Fruit fly (Drosophila melanogaster) whole organism, prepupa: ENCODE measurements around the gene BthD.

Experiments
- Blimp-1 ChIP-seq: fragments of 200-800 bp; sonication (Bioruptor generic); optimal IDR thresholded peaks from 3 replicates; lab custom pipeline; 2017; ENCODE audit warnings: missing biosample characterization, missing genetic modification characterization, mild to moderate bottlenecking, moderate library complexity, missing genetic modification reagents
- CG10631 ChIP-seq: fragments of 200-800 bp; sonication (Bioruptor generic); optimal IDR thresholded peaks from 2 replicates; lab custom pipeline; 2016; ENCODE audit warnings: missing biosample characterization, missing genetic modification characterization
- CG10669 ChIP-seq: fragments of 200-800 bp; sonication (Bioruptor generic); optimal IDR thresholded peaks from 3 replicates; lab custom pipeline; 2018; ENCODE audit warnings: missing biosample characterization, mild to moderate bottlenecking, missing genetic modification characterization, moderate library complexity
- CG11294 ChIP-seq: fragments of 200-800 bp; sonication (Bioruptor generic); IDR thresholded peaks from 2 replicates; pipeline ENCODE4 v1.3.6; 2022; ENCODE audit warnings: missing biosample characterization, missing genetic modification characterization
- CG11902 ChIP-seq: fragments of 200-800 bp; sonication (Bioruptor generic); optimal IDR thresholded peaks from 3 replicates; lab custom pipeline; 2016; ENCODE audit warnings: missing biosample characterization, missing genetic modification characterization
- CG1621 ChIP-seq: fragments of 200-800 bp; sonication (Bioruptor generic); optimal IDR thresholded peaks from 3 replicates; lab custom pipeline; 2018; ENCODE audit warnings: missing biosample characterization, mild to moderate bottlenecking, missing genetic modification characterization
- CG3032 ChIP-seq: fragments of 200-800 bp; optimal IDR thresholded peaks from 2 replicates; lab custom pipeline; 2019; ENCODE audit warnings: missing biosample characterization, mild to moderate bottlenecking, missing genetic modification characterization, moderate library complexity
- CG31627 ChIP-seq: fragments of 200-800 bp; sonication (Bioruptor generic); optimal IDR thresholded peaks from 3 replicates; lab custom pipeline; 2016; ENCODE audit warnings: missing biosample characterization, missing genetic modification characterization
- CG32006 ChIP-seq: fragments of 200-800 bp; sonication (Bioruptor generic); optimal IDR thresholded peaks from 3 replicates; lab custom pipeline; 2017; ENCODE audit warnings: missing biosample characterization, mild to moderate bottlenecking, missing genetic modification characterization
- CG34406 ChIP-seq: fragments of 200-800 bp; sonication (Bioruptor generic); optimal IDR thresholded peaks from 3 replicates; lab custom pipeline; 2016; ENCODE audit warnings: missing biosample characterization, missing genetic modification characterization
- CG3919 ChIP-seq: fragments of 200-800 bp; sonication (Bioruptor generic); optimal IDR thresholded peaks from 3 replicates; lab custom pipeline; 2016; ENCODE audit warnings: missing biosample characterization, missing genetic modification characterization
- CG4318 ChIP-seq: fragments of 200-800 bp; sonication (Bioruptor generic); optimal IDR thresholded peaks from 3 replicates; lab custom pipeline; 2017; ENCODE audit warnings: missing biosample characterization, mild to moderate bottlenecking, missing genetic modification characterization
- CG6163 ChIP-seq: fragments of 200-800 bp; sonication (Bioruptor generic); IDR thresholded peaks from 3 replicates; pipeline ENCODE4 v1.3.6; 2022; ENCODE audit warnings: missing biosample characterization, missing genetic modification characterization
- CG6276 ChIP-seq: fragments of 200-800 bp; sonication (Bioruptor generic); optimal IDR thresholded peaks from 2 replicates; lab custom pipeline; 2017; ENCODE audit warnings: missing biosample characterization, mild to moderate bottlenecking, missing genetic modification characterization
- CG6792 ChIP-seq: fragments of 200-800 bp; sonication (Bioruptor generic); optimal IDR thresholded peaks from 3 replicates; lab custom pipeline; 2016; ENCODE audit warnings: missing biosample characterization, missing genetic modification characterization
- CG6854 ChIP-seq: fragments of 200-800 bp; sonication (Bioruptor generic); optimal IDR thresholded peaks from 2 replicates; lab custom pipeline; 2017; ENCODE audit warnings: missing biosample characterization, mild to moderate bottlenecking, missing genetic modification characterization
- CG7368 ChIP-seq: fragments of 200-800 bp; sonication (Bioruptor generic); optimal IDR thresholded peaks from 3 replicates; lab custom pipeline; 2016; ENCODE audit warnings: missing biosample characterization, missing genetic modification characterization
- CG8119 ChIP-seq: fragments of 200-800 bp; sonication (Bioruptor generic); IDR thresholded peaks from 3 replicates; pipeline ENCODE4 v1.3.6; 2022; ENCODE audit warnings: missing biosample characterization, missing genetic modification characterization
- CG8319 ChIP-seq: fragments of 200-800 bp; sonication (Bioruptor generic); optimal IDR thresholded peaks from 3 replicates; lab custom pipeline; 2016; ENCODE audit warnings: missing biosample characterization, missing genetic modification characterization
- CG8632 ChIP-seq: fragments of 200-800 bp; sonication (Bioruptor generic); optimal IDR thresholded peaks from 3 replicates; lab custom pipeline; 2016; ENCODE audit warnings: missing biosample characterization, missing genetic modification characterization
- CG9139 ChIP-seq: fragments of 200-800 bp; sonication (Bioruptor generic); optimal IDR thresholded peaks from 3 replicates; lab custom pipeline; 2017; ENCODE audit warnings: missing biosample characterization, mild to moderate bottlenecking, missing genetic modification characterization
- Eip75B ChIP-seq: fragments of 200-800 bp; sonication (Bioruptor generic); optimal IDR thresholded peaks from 3 replicates; lab custom pipeline; 2016; ENCODE audit warnings: missing biosample characterization, missing genetic modification characterization
- Ets21C ChIP-seq: fragments of 200-800 bp; sonication (Bioruptor generic); optimal IDR thresholded peaks from 3 replicates; lab custom pipeline; 2016; ENCODE audit warnings: missing biosample characterization, missing genetic modification characterization
- Ets96B ChIP-seq: fragments of 200-800 bp; optimal IDR thresholded peaks from 2 replicates; lab custom pipeline; 2019; ENCODE audit warnings: missing biosample characterization, mild to moderate bottlenecking, missing genetic modification characterization, moderate library complexity
- Hr38 ChIP-seq: sonication (Bioruptor generic); optimal IDR thresholded peaks from 2 replicates; lab custom pipeline; 2016; ENCODE audit warnings: missing biosample characterization, missing genetic modification characterization
- Hr39 ChIP-seq: fragments of 200-800 bp; sonication (Bioruptor generic); optimal IDR thresholded peaks from 2 replicates; lab custom pipeline; 2016; ENCODE audit warnings: missing biosample characterization, missing genetic modification characterization
- Hr4 ChIP-seq: fragments of 200-800 bp; sonication (Bioruptor generic); optimal IDR thresholded peaks from 3 replicates; lab custom pipeline; 2016; ENCODE audit warnings: missing biosample characterization, missing genetic modification characterization
- Lpt ChIP-seq: fragments of 200-800 bp; sonication (Bioruptor generic); optimal IDR thresholded peaks from 3 replicates; lab custom pipeline; 2016; ENCODE audit warnings: missing biosample characterization, missing genetic modification characterization
- Met ChIP-seq: fragments of 200-800 bp; sonication (Bioruptor generic); optimal IDR thresholded peaks from 3 replicates; lab custom pipeline; 2016; ENCODE audit warnings: missing biosample characterization, missing genetic modification characterization
- OdsH ChIP-seq: fragments of 200-800 bp; sonication (Bioruptor generic); optimal IDR thresholded peaks from 3 replicates; lab custom pipeline; 2016; ENCODE audit warnings: missing biosample characterization, missing genetic modification characterization
- Smox ChIP-seq: fragments of 200-800 bp; sonication (Bioruptor generic); optimal IDR thresholded peaks from 3 replicates; lab custom pipeline; 2016; ENCODE audit warnings: missing biosample characterization, missing genetic modification characterization
- Sox102F ChIP-seq: fragments of 200-800 bp; sonication (Bioruptor generic); optimal IDR thresholded peaks from 2 replicates; lab custom pipeline; 2016; ENCODE audit warnings: missing biosample characterization, mild to moderate bottlenecking, missing genetic modification characterization
- Sox15 ChIP-seq: fragments of 200-800 bp; sonication (Bioruptor generic); optimal IDR thresholded peaks from 3 replicates; lab custom pipeline; 2016; ENCODE audit warnings: missing biosample characterization, missing genetic modification characterization
- achi ChIP-seq: fragments of 200-800 bp; sonication (Bioruptor generic); optimal IDR thresholded peaks from 3 replicates; lab custom pipeline; 2016; ENCODE audit warnings: missing biosample characterization, missing genetic modification characterization
- acj6 ChIP-seq: fragments of 200-800 bp; sonication (Bioruptor generic); optimal IDR thresholded peaks from 3 replicates; lab custom pipeline; 2016; ENCODE audit warnings: missing biosample characterization, missing genetic modification characterization
- cyc ChIP-seq: fragments of 200-800 bp; sonication (Bioruptor generic); optimal IDR thresholded peaks from 3 replicates; lab custom pipeline; 2016; ENCODE audit warnings: missing biosample characterization, missing genetic modification characterization
- dac ChIP-seq: fragments of 200-800 bp; sonication (Bioruptor generic); optimal IDR thresholded peaks from 2 replicates; lab custom pipeline; 2017; ENCODE audit warnings: missing biosample characterization, mild to moderate bottlenecking, missing genetic modification characterization
- dsx ChIP-seq: fragments of 200-800 bp; optimal IDR thresholded peaks from 3 replicates; lab custom pipeline; 2019; ENCODE audit warnings: missing biosample characterization, mild to moderate bottlenecking, missing genetic modification characterization, moderate library complexity; ENCODE audit not compliant: poor library complexity, severe bottlenecking
- eg ChIP-seq: fragments of 200-800 bp; sonication (Bioruptor generic); IDR thresholded peaks from 3 replicates; pipeline ENCODE4 v1.3.6; 2022; ENCODE audit warnings: missing biosample characterization, missing genetic modification characterization
- esn ChIP-seq: fragments of 200-800 bp; sonication (Bioruptor generic); optimal IDR thresholded peaks from 2 replicates; lab custom pipeline; 2016; ENCODE audit warnings: missing biosample characterization, mild to moderate bottlenecking, missing genetic modification characterization, moderate library complexity
- fd59A ChIP-seq: fragments of 200-800 bp; sonication (Bioruptor generic); optimal IDR thresholded peaks from 2 replicates; lab custom pipeline; 2017; ENCODE audit warnings: missing biosample characterization, mild to moderate bottlenecking, missing genetic modification characterization, missing genetic modification reagents
- fd85E ChIP-seq: fragments of 200-800 bp; sonication (Bioruptor generic); optimal IDR thresholded peaks from 3 replicates; lab custom pipeline; 2016; ENCODE audit warnings: missing biosample characterization, missing genetic modification characterization
- fkh ChIP-seq: fragments of 200-800 bp; sonication (Bioruptor generic); optimal IDR thresholded peaks from 3 replicates; lab custom pipeline; 2017; ENCODE audit warnings: missing biosample characterization, mild to moderate bottlenecking, missing genetic modification characterization, moderate library complexity
- lz ChIP-seq: fragments of 200-800 bp; sonication (Bioruptor generic); optimal IDR thresholded peaks from 3 replicates; lab custom pipeline; 2016; ENCODE audit warnings: missing biosample characterization, missing genetic modification characterization
- net ChIP-seq: fragments of 200-800 bp; sonication (Bioruptor generic); optimal IDR thresholded peaks from 3 replicates; lab custom pipeline; 2016; ENCODE audit warnings: missing biosample characterization, missing genetic modification characterization
- pdm3 ChIP-seq: fragments of 200-800 bp; sonication (Bioruptor generic); optimal IDR thresholded peaks from 3 replicates; lab custom pipeline; 2016; ENCODE audit warnings: missing biosample characterization, missing genetic modification characterization
- salr ChIP-seq, 2 experiments: fragments of 200-800 bp; sonication (Bioruptor generic); optimal IDR thresholded peaks; 3 replicates each; lab custom pipeline; 2016 to 2018; ENCODE audit warnings: missing biosample characterization in 2 of 2, missing genetic modification characterization in 2 of 2, mild to moderate bottlenecking in 1 of 2
- spab ChIP-seq: fragments of 200-800 bp; sonication (Bioruptor generic); optimal IDR thresholded peaks from 2 replicates; lab custom pipeline; 2017; ENCODE audit warnings: missing biosample characterization, mild to moderate bottlenecking, missing genetic modification characterization, missing genetic modification reagents
- ss ChIP-seq, 2 experiments: fragments of 200-800 bp; sonication (Bioruptor generic); optimal IDR thresholded peaks; 2 replicates in 1 of 2; 3 replicates in 1 of 2; lab custom pipeline; 2017 to 2018; ENCODE audit warnings: mild to moderate bottlenecking in 2 of 2, missing biosample characterization in 2 of 2, missing genetic modification characterization in 2 of 2, moderate library complexity in 1 of 2
- svp ChIP-seq: fragments of 200-800 bp; sonication (Bioruptor generic); peaks from one replicate; lab custom pipeline; 2016; ENCODE audit warnings: missing biosample characterization, missing genetic modification characterization
- topi ChIP-seq: fragments of 200-800 bp; sonication (Bioruptor generic); optimal IDR thresholded peaks from 3 replicates; lab custom pipeline; 2016; ENCODE audit warnings: missing biosample characterization, missing genetic modification characterization

Gene BthD

DNA sequence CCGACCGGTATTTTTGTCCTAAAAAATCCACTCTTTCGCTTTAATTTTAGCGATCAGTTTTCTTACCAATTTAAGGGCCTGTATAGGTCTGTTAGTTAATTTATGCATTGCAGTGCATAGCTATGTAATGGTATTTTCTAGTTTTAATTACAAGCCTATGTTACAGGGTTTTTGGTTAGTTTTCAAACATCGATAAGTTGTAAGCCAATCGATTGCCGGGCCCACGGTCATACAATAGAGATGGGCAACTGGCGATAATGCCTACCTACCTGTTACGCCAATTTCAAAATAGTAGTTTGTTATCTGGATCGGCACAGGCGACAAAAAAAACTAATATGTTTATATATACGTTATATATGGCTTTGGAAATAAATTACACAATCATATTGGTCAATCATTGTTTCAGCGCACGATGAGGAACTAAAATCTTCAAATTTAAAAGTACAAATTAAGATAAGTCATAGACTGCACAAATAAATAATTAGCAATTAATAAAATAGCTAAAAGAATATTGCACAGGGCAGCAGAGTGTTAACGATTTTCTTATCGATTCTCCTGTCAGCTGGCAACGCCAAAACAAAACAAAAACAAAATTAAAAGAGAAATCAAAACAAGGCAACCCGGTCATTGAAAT, 4.6 kb downstream of the BthD start, which contains the start of the genes tth and Tango2:
tth (minus strand) TSS at position 170 of the 634 bp plus-strand sequence.
Tango2 (plus strand) TSS at position 573 of the 634 bp plus-strand sequence.
- TF ChIP-seq fd59A (GFP tag; lab: Kevin White, UChicago) (peak; percentile 68), Smox (peak; percentile 90), CG9139 (no peak), CG31627 (peak; percentile 91), achi (GFP tag; lab: Kevin White, UChicago) (peak; percentile 85), CG34406 (GFP tag; lab: Kevin White, UChicago) (peak; percentile 70), Ets96B (tag; lab: Kevin White, UChicago) (peak; percentile 70), CG6792 (GFP tag; lab: Kevin White, UChicago) (peak; percentile 80), net (peak; percentile 77), salr (GFP tag; optimal IDR thresholded peaks at IDR 0.05; lab: Kevin White, UChicago) (peak in 1 of 2 experiments; percentile 60), CG1621 (tag; lab: Kevin White, UChicago) (peak; percentile 47), Ets21C (peak; percentile 80), OdsH (GFP tag; lab: Kevin White, UChicago) (peak; percentile 87), Hr4 (peak; percentile 86), Hr38 (GFP tag; lab: Kevin White, UChicago) (no peak), esn (GFP tag; lab: Kevin White, UChicago) (peak; percentile 93), Met (GFP tag; lab: Kevin White, UChicago) (peak; percentile 86), Blimp-1 (GFP tag; lab: Kevin White, UChicago) (peak; percentile 43), Sox102F (GFP tag; lab: Kevin White, UChicago) (no peak), fd85E (GFP tag; lab: Kevin White, UChicago) (peak; percentile 22), topi (GFP tag; lab: Kevin White, UChicago) (peak; percentile 89), CG11902 (GFP tag; lab: Kevin White, UChicago) (peak; percentile 58), CG6854 (GFP tag; lab: Kevin White, UChicago) (no peak), pdm3 (GFP tag; lab: Kevin White, UChicago) (peak; percentile 93), lz (peak; percentile 92), dsx (GFP tag; lab: Kevin White, UChicago) (peak; percentile 77), Eip75B (GFP tag; lab: Kevin White, UChicago) (peak; percentile 84), CG6163 (GFP tag; lab: Robert Waterston, UW) (peak; percentile 84), acj6 (GFP tag; lab: Kevin White, UChicago) (peak; percentile 89), svp (GFP tag; lab: Kevin White, UChicago) (peak; percentile 94), ss (GFP tag; optimal IDR thresholded peaks at IDR 0.05; lab: Kevin White, UChicago) (peak; percentile 56 to 78), Sox15 (GFP tag; lab: Kevin White, UChicago) (peak; percentile 76), fkh (GFP tag; lab: Kevin White, UChicago) (peak; percentile 29), CG7368 (peak; percentile 41), CG6276 (GFP tag; lab: Kevin White, UChicago) (no peak), dac (GFP tag; lab: Kevin White, UChicago) (no peak), CG10669 (GFP tag; lab: Kevin White, UChicago) (peak; percentile 73), CG8632 (GFP tag; lab: Kevin White, UChicago) (peak; percentile 81), eg (GFP tag; lab: Robert Waterston, UW) (peak; percentile 83), spab (no peak), CG11294 (GFP tag; lab: Robert Waterston, UW) (peak; percentile 58), CG8319 (GFP tag; lab: Kevin White, UChicago) (peak; percentile 38), cyc (GFP tag; lab: Kevin White, UChicago) (peak; percentile 79), CG10631 (GFP tag; lab: Kevin White, UChicago) (peak; percentile 84), CG3919 (GFP tag; lab: Kevin White, UChicago) (peak; percentile 78), Lpt (GFP tag; lab: Kevin White, UChicago) (peak; percentile 71), Hr39 (GFP tag; lab: Kevin White, UChicago) (peak; percentile 88), CG8119 (peak; percentile 89), CG32006 (peak; percentile 87), CG4318 (GFP tag; lab: Kevin White, UChicago) (no peak), CG3032 (tag; lab: Kevin White, UChicago) (peak; percentile 82)
